Fruit fly (Drosophila melanogaster): ENCODE results near the gene CG9312.

CG9312 gene

DNA sequence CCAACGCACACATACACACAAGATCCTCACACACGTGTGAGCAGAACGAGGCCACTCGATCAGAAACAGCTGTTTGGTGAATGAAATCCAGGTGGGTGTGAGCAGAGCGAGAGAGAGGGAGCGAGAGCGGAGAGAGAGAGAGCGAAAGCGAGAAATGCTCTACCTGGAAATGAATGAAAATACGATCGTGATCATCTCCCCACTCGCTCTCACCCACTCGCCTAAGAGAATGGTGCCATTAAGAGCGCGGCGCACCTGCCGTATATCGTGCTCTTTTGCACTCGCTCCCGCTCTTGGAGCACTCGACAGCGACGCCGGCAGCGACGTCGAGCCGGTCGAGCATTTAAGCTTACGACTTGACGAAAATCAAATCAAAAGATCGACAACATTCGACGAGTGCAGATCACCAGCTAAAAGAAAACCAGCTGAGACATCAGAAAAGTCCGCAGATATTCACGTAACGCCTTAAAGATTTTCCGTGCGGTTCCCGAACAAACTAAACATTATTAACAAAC, 47.2 kb downstream of the CG9312 start, which contains the start of the genes tal-1A, tal-2A, tal-3A and tal-AA (continued):
- no peak for TF ChIP-seq pan (optimal IDR thresholded peaks at IDR 0.05)
- TF ChIP-seq pan (GFP tag; optimal IDR thresholded peaks at IDR 0.05 in 1 of 2, IDR thresholded peaks at IDR 0.05 in 1 of 2), result peak in 1 of 2 experiments; percentile 39
- peak; percentile 45; the same call in 1 of the 3 replicates for TF ChIP-seq gce (GFP tag; IDR thresholded peaks at IDR 0.05)
- TF ChIP-seq CG18011 (GFP tag; optimal IDR thresholded peaks at IDR 0.05), result no peak
- TF ChIP-seq chinmo (GFP tag; IDR thresholded peaks at IDR 0.05; ENCODE audit: partially characterized antibody), result peak; percentile 86; the same call in 2 of the 4 replicates
- TF ChIP-seq lmd (GFP tag; IDR thresholded peaks at IDR 0.05), result no peak
- no peak for TF ChIP-seq scrt (GFP tag; optimal IDR thresholded peaks at IDR 0.05)
- TF ChIP-seq CG4707 (GFP tag; optimal IDR thresholded peaks at IDR 0.05), result no peak
- peak; percentile 14 for TF ChIP-seq CG34376 (GFP tag; optimal IDR thresholded peaks at IDR 0.05)
- peak; percentile 54; the same call in 1 of the 3 replicates for TF ChIP-seq zfh1 (GFP tag; IDR thresholded peaks at IDR 0.05)
- TF ChIP-seq crp (GFP tag; optimal IDR thresholded peaks at IDR 0.05), result peak in 1 of 2 experiments; percentile 73
- TF ChIP-seq sens (GFP tag), result peak; percentile 83
- TF ChIP-seq Adf1 (GFP tag; IDR thresholded peaks at IDR 0.05), result peak; percentile 90
- TF ChIP-seq CG11085 (GFP tag; IDR thresholded peaks at IDR 0.05), result no peak
- peak; percentile 74 for TF ChIP-seq Dll (GFP tag; IDR thresholded peaks at IDR 0.05; ENCODE audit: partially characterized antibody)
- 0 out of 2 replicates have a peak, but pooled peaks have one; percentile 47 for TF ChIP-seq ara (GFP tag; IDR thresholded peaks at IDR 0.05)
- TF ChIP-seq ftz-f1 (GFP tag; optimal IDR thresholded peaks at IDR 0.05), result peak; percentile 23
- TF ChIP-seq Sry-δ (GFP tag; optimal IDR thresholded peaks at IDR 0.05), result no peak
- no peak for TF ChIP-seq CG10267 (tag; optimal IDR thresholded peaks at IDR 0.05)
- TF ChIP-seq Drgx (GFP tag; IDR thresholded peaks at IDR 0.05), result peak; percentile 44; the same call in 1 of the 2 replicates
- TF ChIP-seq bsh (GFP tag; optimal IDR thresholded peaks at IDR 0.05), result no peak
- no peak for TF ChIP-seq CG6272 (GFP tag; IDR thresholded peaks at IDR 0.05)
- TF ChIP-seq pb (GFP tag; optimal IDR thresholded peaks at IDR 0.05), result no peak
- TF ChIP-seq Fer1 (GFP tag; optimal IDR thresholded peaks at IDR 0.05), result peak; percentile 1
- TF ChIP-seq CG16863 (GFP tag; optimal IDR thresholded peaks at IDR 0.05), result no peak
- TF ChIP-seq CG9932 (GFP tag; IDR thresholded peaks at IDR 0.05), result peak; percentile 11; the same call in 1 of the 2 replicates
- TF ChIP-seq CG8089 (GFP tag; optimal IDR thresholded peaks at IDR 0.05), result no peak
- peak; percentile 74; the same call in 2 of the 3 replicates for TF ChIP-seq z (GFP tag; IDR thresholded peaks at IDR 0.05)
- TF ChIP-seq hth (optimal IDR thresholded peaks at IDR 0.05), result no peak
- TF ChIP-seq MTF-1 (GFP tag; optimal IDR thresholded peaks at IDR 0.05; ENCODE audit: borderline replicate concordance), result peak; percentile 7
- TF ChIP-seq Meics (GFP tag; optimal IDR thresholded peaks at IDR 0.05), result no peak
- no peak for TF ChIP-seq CG3995 (GFP tag; optimal IDR thresholded peaks at IDR 0.05)
- peak; percentile 71 for TF ChIP-seq Nf-YC (tag; optimal IDR thresholded peaks at IDR 0.05)
- TF ChIP-seq CG10147 (GFP tag; optimal IDR thresholded peaks at IDR 0.05), result no peak

DNA sequence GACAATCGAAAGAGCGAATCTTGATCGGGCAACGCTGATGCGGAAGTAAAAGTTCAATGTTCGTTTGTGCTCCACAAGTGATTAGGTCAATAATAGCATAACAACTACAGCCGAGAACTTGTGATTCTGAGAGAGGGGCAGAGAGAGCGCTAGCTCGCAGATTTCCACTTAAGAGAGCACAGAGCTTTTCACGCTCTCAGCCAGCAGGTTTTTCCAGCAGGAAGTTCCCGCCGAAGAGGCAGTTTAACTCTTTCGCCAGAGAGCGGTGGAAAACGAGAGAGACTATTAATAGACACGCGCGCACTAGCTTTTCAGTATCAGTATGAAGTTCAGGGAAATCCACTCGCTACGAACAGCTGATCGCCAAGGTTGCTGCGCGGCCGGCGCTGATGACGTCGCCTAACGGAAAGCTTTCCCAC, 49.5 kb downstream of the CG9312 start:
- TF ChIP-seq CG13287 (GFP tag; IDR thresholded peaks at IDR 0.05; ENCODE audit: partially characterized antibody) (peak; percentile 15; the same call in 1 of the 2 replicates), D19B (GFP tag; optimal IDR thresholded peaks at IDR 0.05) (no peak), CG3281 (GFP tag; optimal IDR thresholded peaks at IDR 0.05) (no peak), ftz-f1 (GFP tag; optimal IDR thresholded peaks at IDR 0.05) (peak; percentile 57), ERR (GFP tag; optimal IDR thresholded peaks at IDR 0.05) (no peak), gce (GFP tag; IDR thresholded peaks at IDR 0.05) (peak; percentile 25; the same call in 1 of the 3 replicates), amos (GFP tag; IDR thresholded peaks at IDR 0.05; ENCODE audit: partially characterized antibody) (no peak), CG32767 (GFP tag; IDR thresholded peaks at IDR 0.05) (no peak), zen2 (GFP tag; IDR thresholded peaks at IDR 0.05; ENCODE audit: partially characterized antibody) (peak; percentile 56; the same call in 2 of the 3 replicates), CG14014 (GFP tag; IDR thresholded peaks at IDR 0.05) (no peak), CG6854 (GFP tag; optimal IDR thresholded peaks at IDR 0.05) (no peak), CG11504 (tag; optimal IDR thresholded peaks at IDR 0.05) (no peak), fd96Cb (tag; optimal IDR thresholded peaks at IDR 0.05) (no peak), al (GFP tag; IDR thresholded peaks at IDR 0.05) (no peak), slbo (GFP tag; IDR thresholded peaks at IDR 0.05) (no peak), Usf (GFP tag; optimal IDR thresholded peaks at IDR 0.05) (no peak), Dek (tag; optimal IDR thresholded peaks at IDR 0.05) (no peak), gt (GFP tag; IDR thresholded peaks at IDR 0.05) (no peak), CG15696 (tag; optimal IDR thresholded peaks at IDR 0.05) (no peak)

All from whole organism, embryonic.